Fruit fly (Drosophila melanogaster) whole organism, embryonic: ENCODE measurements around the gene Dhps.

ENCODE experiments used
- Bgb ChIP-seq: fragments of 200-800 bp; sonication (Bioruptor generic); IDR thresholded peaks from 2 replicates; pipeline ENCODE4 v1.3.6; 2022; ENCODE audit warnings: missing biosample characterization, missing genetic modification characterization; ENCODE audit not compliant: partially characterized antibody
- BtbVII ChIP-seq: fragments of 200-800 bp; sonication (Bioruptor generic); optimal IDR thresholded peaks from 3 replicates; lab custom pipeline; 2017; ENCODE audit warnings: missing biosample characterization, mild to moderate bottlenecking, missing genetic modification characterization
- CG10565 ChIP-seq: fragments of 200-800 bp; sonication (Bioruptor generic); optimal IDR thresholded peaks from 3 replicates; lab custom pipeline; 2016; ENCODE audit warnings: missing biosample characterization, mild to moderate bottlenecking, missing genetic modification characterization
- CG10979 ChIP-seq: fragments of 200-800 bp; sonication (Bioruptor generic); optimal IDR thresholded peaks from 2 replicates; lab custom pipeline; 2018; ENCODE audit warnings: missing biosample characterization, mild to moderate bottlenecking, missing genetic modification characterization, moderate library complexity
- CG11456 ChIP-seq: fragments of 200-800 bp; sonication (Bioruptor generic); IDR thresholded peaks from 3 replicates; pipeline ENCODE4 v1.3.6; 2022; ENCODE audit warnings: missing biosample characterization, missing genetic modification characterization
- CG11695 ChIP-seq: fragments of 200-800 bp; sonication (Bioruptor generic); IDR thresholded peaks from 3 replicates; pipeline ENCODE4 v1.3.6; 2022; ENCODE audit warnings: missing biosample characterization, missing genetic modification characterization
- CG11723 ChIP-seq: fragments of 200-800 bp; sonication (Bioruptor generic); optimal IDR thresholded peaks from 2 replicates; lab custom pipeline; 2017; ENCODE audit warnings: missing biosample characterization, mild to moderate bottlenecking, missing genetic modification characterization
- CG14050 ChIP-seq: fragments of 200-800 bp; sonication (Bioruptor generic); IDR thresholded peaks from 3 replicates; pipeline ENCODE4 v1.3.6; 2022; ENCODE audit warnings: missing biosample characterization, missing genetic modification characterization
- CG16779 ChIP-seq: fragments of 200-800 bp; sonication (Bioruptor generic); IDR thresholded peaks from 2 replicates; pipeline ENCODE4 v1.3.6; 2022; ENCODE audit warnings: missing biosample characterization, missing genetic modification characterization
- CG17361 ChIP-seq: fragments of 200-800 bp; sonication (Bioruptor generic); IDR thresholded peaks from 3 replicates; pipeline ENCODE4 v1.3.6; 2022; ENCODE audit warnings: missing biosample characterization, missing genetic modification characterization
- CG30403 ChIP-seq: fragments of 200-800 bp; sonication (Bioruptor generic); optimal IDR thresholded peaks from 3 replicates; lab custom pipeline; 2016; ENCODE audit warnings: missing biosample characterization, missing genetic modification characterization
- CG31365 ChIP-seq: fragments of 200-800 bp; sonication (Bioruptor generic); optimal IDR thresholded peaks from 2 replicates; lab custom pipeline; 2018; ENCODE audit warnings: missing biosample characterization, mild to moderate bottlenecking, missing genetic modification characterization
- CG32532 ChIP-seq: fragments of 200-800 bp; sonication (Bioruptor generic); IDR thresholded peaks from 2 replicates; pipeline ENCODE4 v1.3.6; 2022; ENCODE audit warnings: missing biosample characterization, missing genetic modification characterization
- CG34224 ChIP-seq: fragments of 200-800 bp; sonication (Bioruptor generic); IDR thresholded peaks from 3 replicates; pipeline ENCODE4 v1.3.6; 2022; ENCODE audit warnings: missing biosample characterization, missing genetic modification characterization; ENCODE audit not compliant: partially characterized antibody
- CG4328 ChIP-seq: fragments of 200-800 bp; sonication (Bioruptor generic); optimal IDR thresholded peaks from 3 replicates; lab custom pipeline; 2017; ENCODE audit warnings: missing biosample characterization, missing genetic modification reagents, missing genetic modification characterization
- CG4730 ChIP-seq: fragments of 200-800 bp; sonication (Bioruptor generic); IDR thresholded peaks from 2 replicates; pipeline ENCODE4 v1.3.6; 2022; ENCODE audit warnings: missing biosample characterization, missing genetic modification characterization
- CG6254 ChIP-seq: fragments of 200-800 bp; sonication (Bioruptor generic); optimal IDR thresholded peaks from 3 replicates; lab custom pipeline; 2017; ENCODE audit warnings: mild to moderate bottlenecking, missing biosample characterization, missing genetic modification reagents, missing genetic modification characterization
- CG7928 ChIP-seq: fragments of 200-800 bp; sonication (Bioruptor generic); optimal IDR thresholded peaks from 2 replicates; lab custom pipeline; 2017; ENCODE audit warnings: missing biosample characterization, mild to moderate bottlenecking, missing genetic modification characterization
- CHES-1-like ChIP-seq: fragments of 200-800 bp; sonication (Bioruptor generic); optimal IDR thresholded peaks from 2 replicates; lab custom pipeline; 2016; ENCODE audit warnings: missing biosample characterization, missing genetic modification characterization
- Chrac-16 ChIP-seq: fragments of 200-800 bp; sonication (Bioruptor generic); optimal IDR thresholded peaks from 3 replicates; lab custom pipeline; 2016; ENCODE audit warnings: missing biosample characterization, missing genetic modification characterization
- CoRest ChIP-seq: fragments of 200-800 bp; sonication (Bioruptor generic); optimal IDR thresholded peaks from 3 replicates; lab custom pipeline; 2018; ENCODE audit warnings: missing biosample characterization, mild to moderate bottlenecking, missing genetic modification characterization, moderate library complexity
- Ets97D ChIP-seq: fragments of 200-800 bp; sonication (Bioruptor generic); optimal IDR thresholded peaks from 3 replicates; lab custom pipeline; 2016; ENCODE audit warnings: missing biosample characterization, missing genetic modification characterization
- Gsc ChIP-seq: fragments of 200-800 bp; sonication (Bioruptor generic); IDR thresholded peaks from 2 replicates; pipeline ENCODE4 v1.3.6; 2022; ENCODE audit warnings: missing biosample characterization, missing genetic modification characterization
- Gug ChIP-seq: fragments of 200-800 bp; sonication (Bioruptor generic); IDR thresholded peaks from 4 replicates; pipeline ENCODE4 v1.3.6; 2022; ENCODE audit warnings: missing biosample characterization, missing genetic modification characterization
- Hsf ChIP-seq: fragments of 200-800 bp; sonication (Bioruptor generic); optimal IDR thresholded peaks from 3 replicates; lab custom pipeline; 2016; ENCODE audit warnings: missing biosample characterization, missing genetic modification characterization
- Lim3 ChIP-seq: fragments of 200-800 bp; sonication (Bioruptor generic); IDR thresholded peaks from 2 replicates; pipeline ENCODE4 v1.3.6; 2022; ENCODE audit warnings: missing biosample characterization, missing genetic modification characterization
- Mad ChIP-seq: fragments of 200-800 bp; sonication (Bioruptor generic); optimal IDR thresholded peaks from 2 replicates; lab custom pipeline; 2016; ENCODE audit warnings: missing biosample characterization, missing genetic modification characterization
- Optix ChIP-seq: fragments of 200-800 bp; sonication (Bioruptor generic); IDR thresholded peaks from 3 replicates; pipeline ENCODE4 v1.3.6; 2022; ENCODE audit warnings: missing biosample characterization, missing genetic modification characterization
- Poxn ChIP-seq: fragments of 200-800 bp; sonication (Bioruptor generic); IDR thresholded peaks from 2 replicates; pipeline ENCODE4 v1.3.6; 2022; ENCODE audit warnings: missing biosample characterization, missing genetic modification characterization
- Sin3A ChIP-seq: fragments of >200 bp; optimal IDR thresholded peaks from 2 replicates; lab custom pipeline; 2018
- TFAM ChIP-seq: fragments of 200-800 bp; sonication (Bioruptor generic); optimal IDR thresholded peaks from 2 replicates; lab custom pipeline; 2017; ENCODE audit warnings: missing biosample characterization, missing genetic modification characterization, inconsistent platforms
- amos ChIP-seq: fragments of 200-800 bp; sonication (Bioruptor generic); IDR thresholded peaks from 2 replicates; pipeline ENCODE4 v1.3.6; 2022; ENCODE audit warnings: missing biosample characterization, missing genetic modification characterization; ENCODE audit not compliant: partially characterized antibody
- btn ChIP-seq: fragments of 200-800 bp; sonication (Bioruptor generic); optimal IDR thresholded peaks from 2 replicates; lab custom pipeline; 2016; ENCODE audit warnings: missing biosample characterization, missing genetic modification characterization
- crc ChIP-seq: fragments of 200-800 bp; sonication (Bioruptor generic); optimal IDR thresholded peaks from 2 replicates; lab custom pipeline; 2016; ENCODE audit warnings: missing biosample characterization, missing genetic modification characterization
- danr ChIP-seq: fragments of 200-800 bp; sonication (Bioruptor generic); IDR thresholded peaks from 2 replicates; pipeline ENCODE4 v1.3.6; 2022; ENCODE audit warnings: missing biosample characterization, missing genetic modification characterization
- dpn ChIP-seq, 2 experiments: fragments of 200-800 bp; sonication (Bioruptor generic); optimal IDR thresholded peaks; 3 replicates each; lab custom pipeline; 2016; ENCODE audit warnings: missing biosample characterization in 2 of 2, missing genetic modification characterization in 2 of 2
- gcm ChIP-seq: fragments of 200-800 bp; sonication (Bioruptor generic); optimal IDR thresholded peaks from 2 replicates; lab custom pipeline; 2019; ENCODE audit warnings: missing biosample characterization, mild to moderate bottlenecking, missing genetic modification characterization, moderate library complexity
- grau ChIP-seq: fragments of 200-800 bp; optimal IDR thresholded peaks from 3 replicates; lab custom pipeline; 2019; ENCODE audit warnings: missing biosample characterization, mild to moderate bottlenecking, missing genetic modification characterization, moderate library complexity
- gsb ChIP-seq: fragments of 200-800 bp; sonication (Bioruptor generic); IDR thresholded peaks from 2 replicates; pipeline ENCODE4 v1.3.6; 2022; ENCODE audit warnings: missing biosample characterization, missing genetic modification characterization
- hkb ChIP-seq, 2 experiments: fragments of 200-800 bp in 1 of 2; fragments of >200 bp in 1 of 2; sonication (Bioruptor generic) in 1 of 2; IDR thresholded peaks in 1 of 2; optimal IDR thresholded peaks in 1 of 2; 2 replicates each; pipeline versions ENCODE4 v1.3.6 to Lab custom; 2017 to 2022; ENCODE audit warnings: missing biosample characterization in 1 of 2, missing genetic modification characterization in 1 of 2
- kay ChIP-seq: fragments of 200-800 bp; sonication (Bioruptor generic); optimal IDR thresholded peaks from 2 replicates; lab custom pipeline; 2016; ENCODE audit warnings: missing biosample characterization, missing genetic modification characterization
- lab ChIP-seq: fragments of 200-800 bp; sonication (Bioruptor generic); optimal IDR thresholded peaks from 3 replicates; lab custom pipeline; 2017; ENCODE audit warnings: missing biosample characterization, missing genetic modification characterization, mild to moderate bottlenecking, moderate library complexity, missing genetic modification reagents
- nom ChIP-seq: fragments of 200-800 bp; sonication (Bioruptor generic); optimal IDR thresholded peaks from 2 replicates; lab custom pipeline; 2017; ENCODE audit warnings: missing biosample characterization, missing genetic modification characterization, mild to moderate bottlenecking, moderate library complexity, missing genetic modification reagents
- pan ChIP-seq, 4 experiments: fragments of >200 bp in 3 of 4; fragments of 200-800 bp in 1 of 4; sonication (Bioruptor generic) in 1 of 4; optimal IDR thresholded peaks in 3 of 4; IDR thresholded peaks in 1 of 4; 2 replicates each; pipeline versions ENCODE4 v1.3.6 to Lab custom; 2017 to 2022; ENCODE audit warnings: missing biosample characterization in 2 of 4, missing genetic modification characterization in 2 of 4, mixed read lengths in 1 of 4
- pnt ChIP-seq: fragments of 200-800 bp; sonication (Bioruptor generic); optimal IDR thresholded peaks from 3 replicates; lab custom pipeline; 2016; ENCODE audit warnings: missing biosample characterization, missing genetic modification characterization
- pum ChIP-seq: fragments of 200-800 bp; sonication (Bioruptor generic); optimal IDR thresholded peaks from 2 replicates; lab custom pipeline; 2016; ENCODE audit warnings: missing biosample characterization, missing genetic modification characterization
- tll ChIP-seq, 2 experiments: fragments of 200-800 bp in 1 of 2; fragments of >200 bp in 1 of 2; sonication (Bioruptor generic) in 1 of 2; optimal IDR thresholded peaks; 2 replicates each; lab custom pipeline; 2017 to 2019; ENCODE audit warnings: missing biosample characterization in 2 of 2, missing genetic modification characterization in 2 of 2, mild to moderate bottlenecking in 1 of 2, moderate library complexity in 1 of 2
- tna ChIP-seq: fragments of 200-800 bp; sonication (Bioruptor generic); IDR thresholded peaks from 2 replicates; pipeline ENCODE4 v1.3.6; 2022; ENCODE audit warnings: missing biosample characterization, missing genetic modification characterization; ENCODE audit not compliant: partially characterized antibody
- yki ChIP-seq: fragments of >200 bp; optimal IDR thresholded peaks from 3 replicates; lab custom pipeline; 2018

Gene Dhps

DNA sequence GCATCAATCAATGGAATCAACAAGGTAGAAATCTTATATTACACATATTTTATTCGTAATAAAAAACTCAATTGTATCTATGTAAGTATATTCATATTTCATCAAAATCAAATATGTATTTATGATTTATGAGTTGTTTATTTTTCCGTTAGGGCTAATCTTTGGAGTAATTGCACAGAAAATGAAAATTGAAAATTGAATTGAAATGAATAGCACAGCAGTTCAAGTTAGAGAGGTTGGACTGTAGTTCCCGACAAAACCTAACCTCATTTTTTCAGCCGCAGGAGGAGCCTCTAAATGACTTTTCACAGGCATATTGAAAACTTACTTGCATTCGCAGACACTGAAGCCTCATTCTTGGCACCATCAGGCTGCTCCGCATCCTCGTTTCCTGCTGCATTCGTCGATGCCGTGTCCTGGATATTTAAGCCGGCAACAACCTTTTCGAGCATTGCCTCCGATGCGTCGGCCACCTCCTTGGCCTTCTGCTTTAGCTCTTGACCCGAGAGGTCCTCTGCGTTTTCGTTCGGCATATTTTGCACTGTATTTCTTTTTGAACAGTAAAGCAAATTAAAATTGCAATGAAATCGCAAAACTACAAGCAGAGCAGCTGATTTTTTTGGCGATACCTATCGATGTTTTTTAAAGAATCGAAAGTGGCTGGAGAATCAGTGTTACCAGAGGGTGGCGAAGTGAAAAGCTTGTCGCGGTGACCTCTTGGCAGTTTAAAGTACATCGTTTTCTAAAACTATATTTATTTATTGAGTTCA lies 20.0 kb upstream of the Dhps start, which contains the start of gene Nmt (continued):
- TF ChIP-seq Chrac-16 (GFP tag; lab: Kevin White, UChicago) (no peak), dpn (GFP tag; optimal IDR thresholded peaks at IDR 0.05; lab: Kevin White, UChicago) (peak in 1 of 2 experiments; percentile 26), grau (peak; percentile 91), Optix (GFP tag; lab: Robert Waterston, UW) (no peak), CoRest (no peak), Sin3A (lab: Kevin White, UChicago) (peak; percentile 78), Poxn (GFP tag; lab: Robert Waterston, UW) (no peak), TFAM (GFP tag; lab: Kevin White, UChicago) (no peak), CG6254 (no peak), yki (lab: Kevin White, UChicago) (no peak), pum (GFP tag; lab: Kevin White, UChicago) (no peak), CG10565 (GFP tag; lab: Kevin White, UChicago) (no peak), Ets97D (GFP tag; lab: Kevin White, UChicago) (peak; percentile 32), CG14050 (GFP tag; lab: Robert Waterston, UW) (no peak), CG10979 (tag; lab: Kevin White, UChicago) (no peak), CG31365 (tag; lab: Kevin White, UChicago) (no peak), CG17361 (GFP tag; lab: Robert Waterston, UW) (no peak), Gsc (GFP tag; lab: Robert Waterston, UW) (no peak), Bgb (GFP tag; lab: Robert Waterston, UW) (peak; percentile 80), danr (GFP tag; lab: Robert Waterston, UW) (no peak), tll (GFP tag; optimal IDR thresholded peaks at IDR 0.05; lab: Kevin White, UChicago) (no peak), Hsf (peak; percentile 30), amos (GFP tag; lab: Robert Waterston, UW) (peak; percentile 85), CG7928 (GFP tag; lab: Kevin White, UChicago) (no peak), Gug (GFP tag; lab: Robert Waterston, UW) (no peak), CG11456 (GFP tag; lab: Robert Waterston, UW) (no peak), CG32532 (GFP tag; lab: Robert Waterston, UW) (peak; percentile 64), BtbVII (GFP tag; lab: Kevin White, UChicago) (no peak), lab (GFP tag; lab: Kevin White, UChicago) (no peak), Lim3 (no peak), gcm (no peak), hkb (optimal IDR thresholded peaks at IDR 0.05; lab: Kevin White, UChicago) (no peak), hkb (GFP tag; IDR thresholded peaks at IDR 0.05; lab: Robert Waterston, UW) (0 out of 2 replicates have a peak, but pooled peaks have one; percentile 26), gsb (no peak), CG11723 (no peak), CG34224 (GFP tag; lab: Robert Waterston, UW) (peak; percentile 80), CG16779 (GFP tag; lab: Robert Waterston, UW) (no peak), crc (GFP tag; lab: Kevin White, UChicago) (no peak), CHES-1-like (peak; percentile 3), pan (optimal IDR thresholded peaks at IDR 0.05; lab: Kevin White, UChicago) (no peak), pan (GFP tag; optimal IDR thresholded peaks at IDR 0.05 in 1 of 2, IDR thresholded peaks at IDR 0.05 in 1 of 2) (no peak), CG11695 (GFP tag; lab: Robert Waterston, UW) (0 out of 3 replicates have a peak, but pooled peaks have one; percentile 6), pnt (GFP tag; lab: Kevin White, UChicago) (no peak), btn (no peak), CG4328 (no peak), tna (peak; percentile 53; the same call in 1 of the 2 replicates), CG30403 (GFP tag; lab: Kevin White, UChicago) (peak; percentile 46), nom (GFP tag; lab: Kevin White, UChicago) (no peak), CG4730 (no peak), Mad (GFP tag; lab: Kevin White, UChicago) (no peak), kay (GFP tag; lab: Kevin White, UChicago) (no peak)
